Fruit fly (Drosophila melanogaster): ENCODE data around the gene Vps33B.

The Vps33B gene

dm6 chr3R:25515450-25516288 lies 42.4 kb downstream of the Vps33B start, which contains the start of gene msi (continued):
- TF ChIP-seq Dip2 (GFP tag; IDR thresholded peaks at IDR 0.05), result peak; percentile 71
- TF ChIP-seq CG12299 (tag; optimal IDR thresholded peaks at IDR 0.05), result peak; percentile 98
- TF ChIP-seq zen2 (GFP tag; IDR thresholded peaks at IDR 0.05; ENCODE audit: partially characterized antibody), result peak; percentile 52; the same call in 2 of the 3 replicates
- peak; percentile 33 for TF ChIP-seq emc (GFP tag; optimal IDR thresholded peaks at IDR 0.05)
- peak; percentile 63 for TF ChIP-seq Atf3 (GFP tag; optimal IDR thresholded peaks at IDR 0.05)
- peak; percentile 95 for TF ChIP-seq CG1024 (GFP tag; IDR thresholded peaks at IDR 0.05)
- peak; percentile 100 for TF ChIP-seq CoRest (tag; optimal IDR thresholded peaks at IDR 0.05)
- TF ChIP-seq dimm (GFP tag; IDR thresholded peaks at IDR 0.05), result peak; percentile 97
- peak; percentile 93 for TF ChIP-seq cato (GFP tag; optimal IDR thresholded peaks at IDR 0.05; ENCODE audit: borderline replicate concordance)
- no peak; the same call in 2 of the 3 replicates for TF ChIP-seq knrl (GFP tag; IDR thresholded peaks at IDR 0.05; ENCODE audit: partially characterized antibody)
- TF ChIP-seq Nf-YA (GFP tag; IDR thresholded peaks at IDR 0.05), result peak; percentile 98
- TF ChIP-seq cas (GFP tag; IDR thresholded peaks at IDR 0.05), result peak; percentile 96
- peak; percentile 97 for TF ChIP-seq Atf6 (GFP tag; IDR thresholded peaks at IDR 0.05)
- peak; percentile 74 for TF ChIP-seq CG8944 (GFP tag; optimal IDR thresholded peaks at IDR 0.05)
- TF ChIP-seq bbx (GFP tag; IDR thresholded peaks at IDR 0.05; ENCODE audit: partially characterized antibody), result peak; percentile 65
- TF ChIP-seq CG3995 (GFP tag; optimal IDR thresholded peaks at IDR 0.05), result peak; percentile 8
- TF ChIP-seq Hr78 (GFP tag; optimal IDR thresholded peaks at IDR 0.05), result peak in 1 of 2 experiments; percentile 98
- peak; percentile 99 for TF ChIP-seq seq (GFP tag; IDR thresholded peaks at IDR 0.05)
- TF ChIP-seq bcd (GFP tag; optimal IDR thresholded peaks at IDR 0.05), result peak; percentile 99
- peak; percentile 99 for TF ChIP-seq CG1233 (GFP tag; optimal IDR thresholded peaks at IDR 0.05)
- TF ChIP-seq CG11504 (tag; optimal IDR thresholded peaks at IDR 0.05), result peak; percentile 99
- TF ChIP-seq Med (GFP tag), result peak; percentile 97
- peak; percentile 95 for TF ChIP-seq chm (GFP tag; IDR thresholded peaks at IDR 0.05)
- no peak for TF ChIP-seq CG16813 (GFP tag; IDR thresholded peaks at IDR 0.05; ENCODE audit: partially characterized antibody)
- peak; percentile 22 for TF ChIP-seq ash1 (GFP tag; optimal IDR thresholded peaks at IDR 0.05)
- peak; percentile 98 for TF ChIP-seq CG13775 (GFP tag; optimal IDR thresholded peaks at IDR 0.05)
- TF ChIP-seq CG17802 (tag; optimal IDR thresholded peaks at IDR 0.05), result peak; percentile 89
- peak; percentile 97 for TF ChIP-seq scrt (GFP tag; optimal IDR thresholded peaks at IDR 0.05)
- peak; percentile 94 to 100 for TF ChIP-seq bsh (GFP tag; optimal IDR thresholded peaks at IDR 0.05)
- peak; percentile 57 for TF ChIP-seq CG9797 (GFP tag; optimal IDR thresholded peaks at IDR 0.05)
- TF ChIP-seq Ravus (GFP tag; IDR thresholded peaks at IDR 0.05), result peak; percentile 97
- TF ChIP-seq CG2678 (tag; optimal IDR thresholded peaks at IDR 0.05), result peak; percentile 100
- TF ChIP-seq Elba2 (GFP tag; optimal IDR thresholded peaks at IDR 0.05), result peak; percentile 59
- TF ChIP-seq CG12219 (GFP tag; optimal IDR thresholded peaks at IDR 0.05), result peak; percentile 87
- peak; percentile 100 for TF ChIP-seq fd96Cb (tag; optimal IDR thresholded peaks at IDR 0.05)
- peak; percentile 78 for TF ChIP-seq CG7928 (GFP tag; optimal IDR thresholded peaks at IDR 0.05)
- peak; percentile 75 for TF ChIP-seq CG7786 (GFP tag; optimal IDR thresholded peaks at IDR 0.05)
- peak; percentile 98 for TF ChIP-seq caup (GFP tag; optimal IDR thresholded peaks at IDR 0.05; ENCODE audit: severe bottlenecking)
- TF ChIP-seq CG7556 (GFP tag; optimal IDR thresholded peaks at IDR 0.05), result peak; percentile 100
- TF ChIP-seq Vsx1 (GFP tag; optimal IDR thresholded peaks at IDR 0.05), result peak; percentile 95
- peak; percentile 88 for TF ChIP-seq Optix (GFP tag; IDR thresholded peaks at IDR 0.05)
- peak; percentile 33 for TF ChIP-seq pfk (GFP tag; optimal IDR thresholded peaks at IDR 0.05)
- TF ChIP-seq stc (GFP tag; IDR thresholded peaks at IDR 0.05), result peak; percentile 99
- TF ChIP-seq CTCF (GFP tag; optimal IDR thresholded peaks at IDR 0.05), result peak; percentile 70
- peak; percentile 99 for TF ChIP-seq oc (tag; optimal IDR thresholded peaks at IDR 0.05)
- TF ChIP-seq dysf (GFP tag; IDR thresholded peaks at IDR 0.05), result peak; percentile 99
- peak; percentile 78 for TF ChIP-seq Bteb2 (GFP tag; optimal IDR thresholded peaks at IDR 0.05)
- peak; percentile 100 for TF ChIP-seq aop (GFP tag; IDR thresholded peaks at IDR 0.05)
